Worm (Caenorhabditis elegans): Measurements from ENCODE around the gene ZK856.7.

Gene ZK856.7

DNA sequence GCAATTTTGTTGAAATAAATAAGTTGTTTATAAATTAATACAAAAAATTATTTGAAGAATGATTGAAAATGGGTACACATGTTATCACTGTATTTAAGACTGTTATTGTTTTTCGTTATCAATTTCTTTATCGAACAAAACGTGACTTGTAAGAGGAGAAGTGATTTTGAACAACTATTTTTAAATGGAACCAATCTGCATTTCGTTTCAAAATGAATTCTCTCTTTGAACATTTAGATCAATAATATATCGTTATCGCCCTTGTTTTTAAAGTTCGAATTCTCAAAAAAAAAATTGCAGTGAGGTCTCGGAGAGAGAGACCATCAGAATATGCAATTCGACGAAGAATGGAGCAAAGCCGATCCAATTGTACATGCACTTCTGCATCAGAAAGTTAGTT, 22.7 kb upstream of the ZK856.7 start, which contains the start of gene cul-5:
cul-5 (plus strand) TSS at position 301 of the 400 bp plus-strand sequence.
- TF ChIP-seq R02D3.7 (tag; optimal IDR thresholded peaks at IDR 0.05) (no peak), ztf-11 (tag; optimal IDR thresholded peaks at IDR 0.05) (no peak), ceh-16 (tag; optimal IDR thresholded peaks at IDR 0.05) (no peak), nhr-21 (tag; optimal IDR thresholded peaks at IDR 0.05) (no peak), unc-39 (tag; optimal IDR thresholded peaks at IDR 0.05) (no peak), elt-1 (tag; optimal IDR thresholded peaks at IDR 0.05) (no peak)

DNA sequence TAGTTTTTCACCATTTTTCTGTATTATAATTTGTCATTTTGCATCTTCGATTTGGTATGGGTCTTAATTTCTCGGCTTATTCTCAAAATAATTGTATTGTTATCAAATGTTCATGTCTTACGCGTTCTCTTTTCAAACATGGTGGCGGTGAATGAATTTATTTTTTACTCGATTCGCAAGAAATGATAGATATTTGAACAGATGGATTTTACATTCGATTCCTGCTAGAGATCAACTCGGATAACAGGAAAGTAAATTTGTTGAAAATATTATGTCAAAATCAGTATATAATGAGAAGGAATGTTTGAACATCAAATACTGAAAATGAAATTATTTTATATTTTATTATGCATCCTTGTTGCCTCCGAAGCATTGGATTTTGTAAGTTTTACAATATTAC, 18.9 kb upstream of the ZK856.7 start, which contains the start of gene ZK856.4:
ZK856.4 (plus strand) TSS at position 301 of the 400 bp plus-strand sequence.
- TF ChIP-seq skn-1 (tag; optimal IDR thresholded peaks at IDR 0.05) (no peak), unc-55 (GFP tag; optimal IDR thresholded peaks at IDR 0.05) (no peak), ztf-4 (tag; optimal IDR thresholded peaks at IDR 0.05) (no peak), lsy-2 (tag; optimal IDR thresholded peaks at IDR 0.05) (no peak), nhr-21 (tag; optimal IDR thresholded peaks at IDR 0.05) (no peak), nhr-11 (tag; optimal IDR thresholded peaks at IDR 0.05) (no peak), unc-62 (GFP tag; optimal IDR thresholded peaks at IDR 0.05) (no peak)

DNA sequence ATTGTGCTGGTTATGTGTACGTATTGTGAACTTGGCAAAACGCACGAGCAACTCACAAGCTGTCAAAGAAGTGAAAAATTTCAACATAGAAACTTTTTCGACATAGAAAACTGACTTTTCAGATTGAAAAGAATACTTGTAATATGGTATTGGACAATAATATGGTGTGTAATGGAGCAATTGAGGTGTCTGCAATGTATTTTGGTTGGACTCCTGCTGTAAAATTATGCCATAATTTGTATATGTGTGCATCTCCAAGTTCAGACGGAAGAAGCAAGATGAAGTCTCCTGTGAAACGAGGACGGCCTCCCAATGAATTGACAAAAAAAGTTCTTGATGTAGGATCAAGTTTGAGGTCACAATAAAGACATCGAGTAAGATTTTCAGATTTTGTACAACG, 18.1 kb upstream of the ZK856.7 start:
- TF ChIP-seq skn-1 (tag; optimal IDR thresholded peaks at IDR 0.05) (no peak), unc-39 (tag; optimal IDR thresholded peaks at IDR 0.05) (no peak), elt-3 (tag; optimal IDR thresholded peaks at IDR 0.05) (no peak), F13H6.1 (tag; optimal IDR thresholded peaks at IDR 0.05) (no peak), nhr-25 (tag; optimal IDR thresholded peaks at IDR 0.05) (no peak), sma-9 (GFP tag; optimal IDR thresholded peaks at IDR 0.05) (no peak), sma-9 (tag; optimal IDR thresholded peaks at IDR 0.05) (no peak), nhr-11 (tag; optimal IDR thresholded peaks at IDR 0.05) (no peak), gmeb-1 (tag; optimal IDR thresholded peaks at IDR 0.05) (no peak), nhr-77 (tag; optimal IDR thresholded peaks at IDR 0.05) (no peak)

DNA sequence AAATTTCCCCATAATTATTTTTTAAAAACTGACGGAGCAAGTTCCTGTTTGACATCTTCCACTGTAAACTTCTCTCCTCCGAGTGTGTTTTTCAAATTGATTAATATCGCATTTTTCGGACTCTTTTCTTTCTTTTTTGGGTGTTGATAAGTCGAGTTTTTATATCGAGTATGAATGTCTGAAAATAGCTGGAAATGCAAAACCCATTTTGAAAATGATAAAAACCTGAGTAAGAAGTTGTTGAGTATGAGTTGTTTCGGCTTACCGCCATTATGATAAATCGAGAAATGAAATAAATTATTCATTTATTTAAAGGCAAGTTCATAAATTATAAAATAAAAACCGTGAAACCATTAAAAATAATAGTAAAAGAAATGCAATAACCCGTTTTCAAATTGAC, 16.2 kb upstream of the ZK856.7 start, which contains the start of gene ZK856.18:
ZK856.18 (minus strand) TSS at position 289 of the 400 bp plus-strand sequence.
- TF ChIP-seq nhr-23 (tag; optimal IDR thresholded peaks at IDR 0.05) (no peak), elt-3 (tag; optimal IDR thresholded peaks at IDR 0.05) (no peak), zag-1 (tag; optimal IDR thresholded peaks at IDR 0.05) (no peak), peb-1 (tag; optimal IDR thresholded peaks at IDR 0.05) (no peak), skn-1 (tag; optimal IDR thresholded peaks at IDR 0.05) (no peak), nhr-11 (tag; optimal IDR thresholded peaks at IDR 0.05) (no peak), snpc-4 (tag; optimal IDR thresholded peaks at IDR 0.05) (no peak), blmp-1 (tag; optimal IDR thresholded peaks at IDR 0.05; ENCODE audit: insufficient read depth) (no peak), nhr-10 (tag; optimal IDR thresholded peaks at IDR 0.05) (no peak), mab-5 (tag; optimal IDR thresholded peaks at IDR 0.05) (no peak), F13H6.1 (tag; optimal IDR thresholded peaks at IDR 0.05) (no peak), unc-55 (GFP tag; optimal IDR thresholded peaks at IDR 0.05) (no peak), nhr-12 (tag; optimal IDR thresholded peaks at IDR 0.05) (no peak), unc-39 (tag; optimal IDR thresholded peaks at IDR 0.05) (no peak), sem-4 (tag; optimal IDR thresholded peaks at IDR 0.05) (no peak)

DNA sequence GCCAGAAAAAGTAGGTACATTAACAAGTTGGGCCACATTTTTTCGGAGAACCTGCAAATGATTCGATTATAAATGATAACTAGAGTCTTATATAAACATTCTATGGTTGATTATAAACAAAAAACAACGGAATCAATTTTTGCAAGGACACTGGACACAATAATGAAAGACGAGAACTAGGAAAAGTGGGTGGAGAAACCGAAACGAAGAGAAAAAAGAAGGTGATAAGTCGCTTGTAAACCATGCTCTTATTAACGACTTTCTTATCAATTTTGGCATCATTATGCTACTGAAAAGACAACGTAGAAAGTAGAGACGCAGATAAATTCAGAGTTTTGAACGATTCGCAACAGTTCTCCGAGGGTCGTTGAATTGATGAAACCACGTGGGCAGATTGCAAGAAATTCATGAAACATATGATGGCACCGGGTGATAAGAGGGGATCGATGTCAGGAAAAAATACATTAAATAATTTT, 11.8 kb upstream of the ZK856.7 start, which contains the start of gene ZK856.5:
ZK856.5 (minus strand) TSS at position 51 of the 476 bp plus-strand sequence.
- TF ChIP-seq sma-9 (GFP tag; optimal IDR thresholded peaks at IDR 0.05) (peak; percentile 68), sma-9 (tag; optimal IDR thresholded peaks at IDR 0.05) (no peak), nhr-11 (tag; optimal IDR thresholded peaks at IDR 0.05) (no peak), nhr-12 (tag; optimal IDR thresholded peaks at IDR 0.05) (no peak), ztf-1 (GFP tag; conservative IDR thresholded peaks at IDR 0.05) (no peak), mdl-1 (tag; optimal IDR thresholded peaks at IDR 0.05) (peak in 1 of 2 experiments; percentile 36), nhr-77 (tag; optimal IDR thresholded peaks at IDR 0.05) (no peak), mbf-1 (tag; optimal IDR thresholded peaks at IDR 0.05) (no peak), elt-3 (tag; optimal IDR thresholded peaks at IDR 0.05) (no peak), crh-2 (tag; optimal IDR thresholded peaks at IDR 0.05) (peak; percentile 61), ztf-11 (tag; optimal IDR thresholded peaks at IDR 0.05) (no peak), nhr-129 (tag; optimal IDR thresholded peaks at IDR 0.05) (no peak), R02D3.7 (tag; optimal IDR thresholded peaks at IDR 0.05) (no peak), peb-1 (tag; optimal IDR thresholded peaks at IDR 0.05) (no peak), fos-1 (tag; optimal IDR thresholded peaks at IDR 0.05) (peak; percentile 71), snpc-4 (tag; optimal IDR thresholded peaks at IDR 0.05) (no peak), dmd-4 (tag; optimal IDR thresholded peaks at IDR 0.05) (no peak), sma-3 (GFP tag; optimal IDR thresholded peaks at IDR 0.05) (no peak), C34F6.9 (tag; optimal IDR thresholded peaks at IDR 0.05) (no peak), nhr-10 (tag; optimal IDR thresholded peaks at IDR 0.05) (no peak), blmp-1 (tag; optimal IDR thresholded peaks at IDR 0.05; ENCODE audit: insufficient read depth) (no peak), gmeb-1 (tag; optimal IDR thresholded peaks at IDR 0.05) (no peak), ceh-16 (tag; optimal IDR thresholded peaks at IDR 0.05) (no peak)

Measured in whole organism, L2 larva.